Worm (Caenorhabditis elegans): ENCODE measurements around the gene srz-5.

srz-5 gene

DNA sequence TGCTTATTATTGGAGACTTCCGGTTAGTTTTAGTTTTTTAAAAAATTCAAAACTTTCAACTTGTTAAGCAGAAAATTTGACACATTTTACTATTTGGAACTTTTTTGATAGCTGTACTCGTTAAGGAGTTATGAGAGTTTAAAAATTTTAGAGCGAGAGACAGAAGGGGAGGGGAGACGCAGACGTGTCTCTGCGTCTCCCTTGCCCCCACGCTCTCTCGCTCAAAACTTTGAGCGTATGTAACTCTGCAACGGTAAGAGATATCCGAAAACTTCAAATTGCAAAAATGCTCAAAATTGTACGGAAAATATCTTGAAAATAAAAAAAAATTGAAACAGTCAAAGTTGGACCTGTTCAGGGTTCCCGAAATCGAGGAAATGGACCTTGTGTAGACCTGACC, 1.6 kb upstream of the srz-5 start:
- TF ChIP-seq ztf-11 (tag; optimal IDR thresholded peaks at IDR 0.05) (no peak), zip-8 (tag; optimal IDR thresholded peaks at IDR 0.05) (no peak), nhr-28 (tag; optimal IDR thresholded peaks at IDR 0.05) (no peak), ceh-39 (tag; optimal IDR thresholded peaks at IDR 0.05) (no peak), tbx-8 (GFP tag; optimal IDR thresholded peaks at IDR 0.05) (no peak), cnd-1 (tag; optimal IDR thresholded peaks at IDR 0.05) (no peak), unc-120 (tag; optimal IDR thresholded peaks at IDR 0.05; ENCODE audit: poor library complexity, severe bottlenecking) (no peak), unc-62 (GFP tag; optimal IDR thresholded peaks at IDR 0.05) (no peak)

DNA sequence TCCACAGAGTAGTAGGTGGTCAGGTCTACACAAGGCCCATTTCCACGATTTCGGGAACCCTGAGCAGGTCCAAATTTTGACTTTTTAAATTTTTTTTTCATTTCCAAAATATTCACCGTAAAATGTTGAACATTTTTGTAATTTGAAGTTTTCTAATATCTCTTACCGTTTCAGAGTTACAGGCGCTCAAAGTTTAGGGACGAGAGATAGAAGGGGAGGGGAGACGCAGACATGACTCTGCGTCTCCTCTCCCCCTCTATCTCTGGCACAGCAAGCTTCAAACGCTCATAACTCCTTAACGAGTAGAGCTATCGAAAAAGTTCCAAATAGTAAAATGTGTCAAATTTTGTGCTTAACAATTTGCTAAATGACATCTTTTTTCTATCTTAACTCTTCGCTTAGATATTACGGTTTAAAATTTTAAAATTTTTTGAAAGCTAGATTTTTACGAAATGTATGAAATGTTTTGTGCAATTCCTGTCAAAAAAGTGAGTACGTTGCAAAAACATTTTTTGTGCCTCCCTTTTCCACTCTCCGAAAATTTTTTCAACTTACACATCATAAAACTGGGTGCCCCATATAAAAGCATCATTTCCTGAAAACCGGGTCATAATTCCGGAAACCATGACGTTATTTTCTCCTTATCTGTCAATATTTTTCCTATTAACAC, 988 bp upstream of the srz-5 start, which contains the start of the genes Y49F6B.14 and clec-125:
TSS of gene Y49F6B.14 (minus strand) at position 101 of the 670 bp plus-strand sequence.
TSS of gene clec-125 (plus strand) at position 620 of the 670 bp plus-strand sequence.
- TF ChIP-seq M03D4.4 (tag; optimal IDR thresholded peaks at IDR 0.05) (no peak), snpc-4 (tag; optimal IDR thresholded peaks at IDR 0.05) (no peak), hlh-1 (tag; optimal IDR thresholded peaks at IDR 0.05) (no peak), drap-1 (GFP tag; optimal IDR thresholded peaks at IDR 0.05) (no peak), lin-13 (tag; optimal IDR thresholded peaks at IDR 0.05) (no peak), flh-1 (GFP tag; optimal IDR thresholded peaks at IDR 0.05) (no peak), mls-2 (tag; optimal IDR thresholded peaks at IDR 0.05) (no peak), cnd-1 (tag; optimal IDR thresholded peaks at IDR 0.05) (no peak), pha-4 (tag; optimal IDR thresholded peaks at IDR 0.05) (no peak)

DNA sequence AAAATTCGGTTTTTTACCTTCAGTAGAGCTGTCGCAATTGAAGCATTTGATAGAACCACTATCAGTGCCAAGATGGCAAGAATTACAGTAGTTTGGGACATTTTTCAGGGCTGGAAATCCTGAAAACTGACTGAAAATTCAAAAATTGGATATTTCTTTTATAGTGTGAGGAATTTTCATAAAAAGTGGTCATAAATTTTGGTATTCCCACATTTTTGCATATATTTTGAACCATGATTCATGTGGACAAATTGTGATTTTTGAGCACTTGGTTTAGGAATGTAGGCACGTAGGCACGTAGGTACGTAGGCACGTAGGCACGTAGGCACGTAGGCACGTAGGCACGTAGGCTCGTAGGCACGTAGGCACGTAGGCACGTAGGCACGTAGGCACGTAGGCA, 2.3 kb downstream of the srz-5 start, which contains the start of gene Y49F6B.19:
TSS of gene Y49F6B.19 (minus strand) at position 101 of the 400 bp plus-strand sequence.
- no peak for TF ChIP-seq blmp-1 (tag; optimal IDR thresholded peaks at IDR 0.05)
- no peak for TF ChIP-seq hlh-1 (tag; optimal IDR thresholded peaks at IDR 0.05)
- TF ChIP-seq ceh-39 (tag; optimal IDR thresholded peaks at IDR 0.05), result no peak
- no peak for TF ChIP-seq M03D4.4 (tag; optimal IDR thresholded peaks at IDR 0.05)
- TF ChIP-seq bed-3 (GFP tag; optimal IDR thresholded peaks at IDR 0.05), result no peak
- TF ChIP-seq nhr-28 (tag; optimal IDR thresholded peaks at IDR 0.05), result no peak
- TF ChIP-seq mab-5 (tag; optimal IDR thresholded peaks at IDR 0.05), result no peak
- TF ChIP-seq ceh-43 (GFP tag; optimal IDR thresholded peaks at IDR 0.05), result no peak
- no peak for TF ChIP-seq snpc-4 (tag; optimal IDR thresholded peaks at IDR 0.05)
- TF ChIP-seq nhr-76 (tag; optimal IDR thresholded peaks at IDR 0.05), result no peak
- no peak for TF ChIP-seq ceh-83 (GFP tag; optimal IDR thresholded peaks at IDR 0.05)
- no peak for TF ChIP-seq mls-2 (tag; optimal IDR thresholded peaks at IDR 0.05)
- TF ChIP-seq sptf-1 (tag; optimal IDR thresholded peaks at IDR 0.05), result no peak
- TF ChIP-seq ham-2 (GFP tag; optimal IDR thresholded peaks at IDR 0.05), result no peak
- no peak for TF ChIP-seq ces-1 (GFP tag; optimal IDR thresholded peaks at IDR 0.05)
- TF ChIP-seq ztf-11 (tag; optimal IDR thresholded peaks at IDR 0.05), result no peak
- TF ChIP-seq elt-3 (tag; optimal IDR thresholded peaks at IDR 0.05), result no peak
- no peak for TF ChIP-seq mep-1 (tag; optimal IDR thresholded peaks at IDR 0.05)
- no peak for TF ChIP-seq nhr-2 (tag; optimal IDR thresholded peaks at IDR 0.05)
- TF ChIP-seq unc-120 (tag; optimal IDR thresholded peaks at IDR 0.05; ENCODE audit: poor library complexity, severe bottlenecking), result no peak

DNA sequence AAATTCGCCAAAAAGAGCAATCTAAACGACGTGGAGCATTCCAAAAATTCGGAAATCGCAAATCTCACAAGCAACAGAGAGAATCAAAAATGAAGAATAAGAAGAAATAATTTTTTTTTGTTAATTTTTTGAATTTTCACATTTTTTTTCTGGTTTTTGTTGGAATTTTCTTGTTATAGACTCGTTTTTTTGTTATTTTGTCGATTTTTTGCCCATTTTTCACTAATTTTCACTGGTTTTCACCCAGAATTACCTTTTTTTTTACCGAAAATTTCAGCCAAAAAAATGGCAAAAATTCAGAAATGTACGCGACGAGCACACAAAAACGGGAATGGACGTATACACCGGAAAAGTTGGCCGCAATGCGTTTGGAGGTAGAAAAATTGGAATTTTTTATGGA, 9.8 kb downstream of the srz-5 start, which contains the start of gene cyh-1:
TSS of gene cyh-1 (plus strand) at position 301 of the 400 bp plus-strand sequence.
- no peak for TF ChIP-seq pha-4 (tag; optimal IDR thresholded peaks at IDR 0.05)
- TF ChIP-seq mep-1 (tag; optimal IDR thresholded peaks at IDR 0.05), result no peak
- TF ChIP-seq nhr-12 (tag; optimal IDR thresholded peaks at IDR 0.05), result no peak
- no peak for TF ChIP-seq drap-1 (GFP tag; optimal IDR thresholded peaks at IDR 0.05)
- TF ChIP-seq flh-1 (GFP tag; optimal IDR thresholded peaks at IDR 0.05), result no peak
- no peak for TF ChIP-seq elt-3 (tag; optimal IDR thresholded peaks at IDR 0.05)
- no peak for TF ChIP-seq nhr-28 (tag; optimal IDR thresholded peaks at IDR 0.05)
- TF ChIP-seq nhr-2 (tag; optimal IDR thresholded peaks at IDR 0.05), result no peak
- TF ChIP-seq ceh-83 (GFP tag; optimal IDR thresholded peaks at IDR 0.05), result no peak
- TF ChIP-seq unc-120 (tag; optimal IDR thresholded peaks at IDR 0.05; ENCODE audit: poor library complexity, severe bottlenecking), result no peak
- TF ChIP-seq nhr-237 (tag; optimal IDR thresholded peaks at IDR 0.05), result no peak
- TF ChIP-seq lsy-2 (tag; optimal IDR thresholded peaks at IDR 0.05), result no peak
- no peak for TF ChIP-seq sptf-1 (tag; optimal IDR thresholded peaks at IDR 0.05)
- TF ChIP-seq elt-1 (tag; optimal IDR thresholded peaks at IDR 0.05; ENCODE audit: borderline replicate concordance, insufficient read depth), result no peak

Measured in whole organism, mixed stage, embryonic.